Worm (Caenorhabditis elegans): ENCODE data around the gene F49E12.7.

Gene F49E12.7

DNA sequence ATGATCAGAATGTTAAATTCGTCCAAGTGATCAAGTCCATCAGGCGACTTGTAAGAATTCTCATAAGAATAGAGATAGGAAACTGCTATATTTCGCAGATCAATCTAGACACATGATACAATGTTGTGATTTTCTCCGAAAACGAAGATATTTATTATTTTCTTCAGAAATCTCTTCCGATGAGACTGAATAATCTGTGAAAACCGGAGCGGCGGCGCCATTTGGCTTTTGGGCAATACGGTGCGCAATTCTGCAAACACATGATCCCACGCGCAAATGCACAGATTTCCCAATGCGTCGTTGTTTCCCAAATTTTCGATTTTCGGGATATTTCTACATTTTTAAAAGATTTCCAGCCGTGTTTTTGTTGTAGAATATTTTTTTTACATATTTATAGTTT, 46.2 kb upstream of the F49E12.7 start (continued):
- no peak for TF ChIP-seq fos-1 (tag; optimal IDR thresholded peaks at IDR 0.05)
- TF ChIP-seq hif-1 (tag; optimal IDR thresholded peaks at IDR 0.05) = peak in 1 of 2 experiments; percentile 5
- no peak for TF ChIP-seq lin-15B (tag; optimal IDR thresholded peaks at IDR 0.05)
- no peak for TF ChIP-seq daf-19 (GFP tag; conservative IDR thresholded peaks at IDR 0.05)
- no peak for TF ChIP-seq ztf-7 (tag; optimal IDR thresholded peaks at IDR 0.05)
- TF ChIP-seq ceh-20 (GFP tag; IDR thresholded peaks at IDR 0.05) = 0 out of 2 replicates have a peak, but pooled peaks have one; percentile 12
- TF ChIP-seq lin-1 (GFP tag; IDR thresholded peaks at IDR 0.05) = no peak
- TF ChIP-seq Y75B8A.6 (GFP tag; IDR thresholded peaks at IDR 0.05) = no peak
- no peak for TF ChIP-seq set-16 (GFP tag; IDR thresholded peaks at IDR 0.05)
- TF ChIP-seq T26A8.4 (GFP tag; IDR thresholded peaks at IDR 0.05) = peak; percentile 23; the same call in 1 of the 2 replicates
- TF ChIP-seq tag-97 (GFP tag; IDR thresholded peaks at IDR 0.05) = no peak
- no peak for TF ChIP-seq nhr-76 (tag; optimal IDR thresholded peaks at IDR 0.05)
- TF ChIP-seq hlh-11 (tag; optimal IDR thresholded peaks at IDR 0.05) = peak; percentile 26
- no peak for TF ChIP-seq madf-5 (GFP tag; IDR thresholded peaks at IDR 0.05)
- TF ChIP-seq nhr-6 (tag; optimal IDR thresholded peaks at IDR 0.05) = no peak
- no peak for TF ChIP-seq nhr-111 (GFP tag; optimal IDR thresholded peaks at IDR 0.05)
- peak; percentile 48 for TF ChIP-seq hlh-30 (tag; optimal IDR thresholded peaks at IDR 0.05; ENCODE audit: insufficient read depth)
- TF ChIP-seq php-3 (GFP tag; IDR thresholded peaks at IDR 0.05) = no peak
- peak; percentile 39 for TF ChIP-seq duxl-1 (tag; optimal IDR thresholded peaks at IDR 0.05; ENCODE audit: poor library complexity)
- TF ChIP-seq ZK337.2 (GFP tag; IDR thresholded peaks at IDR 0.05) = no peak
- TF ChIP-seq F49E8.2 (tag; optimal IDR thresholded peaks at IDR 0.05; ENCODE audit: borderline replicate concordance) = no peak
- no peak for TF ChIP-seq nhr-41 (GFP tag; IDR thresholded peaks at IDR 0.05)
- no peak for TF ChIP-seq jun-1 (tag; optimal IDR thresholded peaks at IDR 0.05)
- TF ChIP-seq nhr-102 (tag; optimal IDR thresholded peaks at IDR 0.05) = no peak
- no peak for TF ChIP-seq egl-43 (GFP tag; IDR thresholded peaks at IDR 0.05)
- TF ChIP-seq dpl-1 (GFP tag; optimal IDR thresholded peaks at IDR 0.05) = peak; percentile 57
- no peak for TF ChIP-seq daf-8 (GFP tag; IDR thresholded peaks at IDR 0.05)
- TF ChIP-seq Y48G9A.11 (GFP tag; IDR thresholded peaks at IDR 0.05) = peak; percentile 6; the same call in 1 of the 2 replicates
- no peak for TF ChIP-seq mdl-1 (tag; optimal IDR thresholded peaks at IDR 0.05)
- no peak for TF ChIP-seq spr-1 (tag; optimal IDR thresholded peaks at IDR 0.05)
- TF ChIP-seq lin-13 (GFP tag; optimal IDR thresholded peaks at IDR 0.05) = no peak
- no peak for TF ChIP-seq aha-1 (tag)
- TF ChIP-seq F37D6.2 (tag; optimal IDR thresholded peaks at IDR 0.05) = no peak
- no peak for TF ChIP-seq zfp-3 (GFP tag; conservative IDR thresholded peaks at IDR 0.05)
- no peak for TF ChIP-seq ctbp-1 (GFP tag; IDR thresholded peaks at IDR 0.05)
- no peak for TF ChIP-seq arid-1 (GFP tag; conservative IDR thresholded peaks at IDR 0.05)
- no peak for TF ChIP-seq egl-27 (tag; optimal IDR thresholded peaks at IDR 0.05)
- no peak for TF ChIP-seq nhr-11 (tag; optimal IDR thresholded peaks at IDR 0.05)
- peak; percentile 46 for TF ChIP-seq dve-1 (tag; optimal IDR thresholded peaks at IDR 0.05; ENCODE audit: insufficient read depth)
- TF ChIP-seq nhr-237 (tag; optimal IDR thresholded peaks at IDR 0.05) = no peak
- TF ChIP-seq mdt-29 (GFP tag; IDR thresholded peaks at IDR 0.05) = no peak
- no peak for TF ChIP-seq zip-11 (GFP tag; IDR thresholded peaks at IDR 0.05)
- no peak for TF ChIP-seq daf-16 (GFP tag; optimal IDR thresholded peaks at IDR 0.05)
- no peak for TF ChIP-seq daf-16 (tag; optimal IDR thresholded peaks at IDR 0.05)
- no peak for TF ChIP-seq pha-4 (GFP tag; IDR thresholded peaks at IDR 0.05)
- no peak for TF ChIP-seq pha-4 (tag; optimal IDR thresholded peaks at IDR 0.05)
- TF ChIP-seq dmd-6 (GFP tag; IDR thresholded peaks at IDR 0.05) = peak; percentile 9; the same call in 1 of the 2 replicates
- TF ChIP-seq nhr-10 (tag; optimal IDR thresholded peaks at IDR 0.05) = no peak
- no peak for TF ChIP-seq ama-1 (optimal IDR thresholded peaks at IDR 0.05)
- no peak for TF ChIP-seq T20F7.1 (GFP tag; optimal IDR thresholded peaks at IDR 0.05)
- TF ChIP-seq vab-7 (GFP tag; IDR thresholded peaks at IDR 0.05) = no peak
- TF ChIP-seq skn-1 (tag; optimal IDR thresholded peaks at IDR 0.05) = no peak
- no peak for TF ChIP-seq sdz-12 (GFP tag; optimal IDR thresholded peaks at IDR 0.05)
